Fruit fly (Drosophila melanogaster): ENCODE measurements around the gene CG31952.

CG31952 gene

dm6 chr2L:3416527-3417304, at the start of gene CG31952:
Gene CG31952, plus strand, starts transcription at chr2L:3416693.
- TF ChIP-seq CG8159 (tag; optimal IDR thresholded peaks at IDR 0.05) (peak; percentile 14), Pif1A (GFP tag; optimal IDR thresholded peaks at IDR 0.05) (peak; percentile 32), D1 (tag; optimal IDR thresholded peaks at IDR 0.05) (no peak)

dm6 chr2L:3368425-3368824, 48.1 kb upstream of the CG31952 start:
- TF ChIP-seq Pif1A (GFP tag; optimal IDR thresholded peaks at IDR 0.05) (no peak), CG12605 (GFP tag; IDR thresholded peaks at IDR 0.05) (no peak), CG9948 (tag; optimal IDR thresholded peaks at IDR 0.05) (no peak), EcR (GFP tag; optimal IDR thresholded peaks at IDR 0.05) (no peak), CG14655 (GFP tag; optimal IDR thresholded peaks at IDR 0.05) (no peak), D1 (tag; optimal IDR thresholded peaks at IDR 0.05) (no peak), CG4496 (GFP tag; IDR thresholded peaks at IDR 0.05) (no peak), CG8159 (tag; optimal IDR thresholded peaks at IDR 0.05) (no peak), CG32121 (GFP tag; IDR thresholded peaks at IDR 0.05) (no peak), rn (GFP tag; IDR thresholded peaks at IDR 0.05) (no peak), CG13204 (GFP tag; optimal IDR thresholded peaks at IDR 0.05) (no peak), Pif1B (GFP tag; optimal IDR thresholded peaks at IDR 0.05) (no peak), Ets98B (GFP tag; IDR thresholded peaks at IDR 0.05) (no peak), CG8301 (tag; optimal IDR thresholded peaks at IDR 0.05) (no peak), CG15710 (tag; optimal IDR thresholded peaks at IDR 0.05) (no peak), gl (tag; optimal IDR thresholded peaks at IDR 0.05) (no peak), CG34367 (tag; optimal IDR thresholded peaks at IDR 0.05) (no peak), CG17806 (tag; optimal IDR thresholded peaks at IDR 0.05) (no peak), fd96Ca (GFP tag; IDR thresholded peaks at IDR 0.05) (no peak), Snoo (tag; optimal IDR thresholded peaks at IDR 0.05) (no peak)

- TF ChIP-seq CG10348 (GFP tag; IDR thresholded peaks at IDR 0.05) (no peak), fd96Ca (GFP tag; IDR thresholded peaks at IDR 0.05) (no peak), CG9948 (tag; optimal IDR thresholded peaks at IDR 0.05) (no peak), CG32121 (GFP tag; IDR thresholded peaks at IDR 0.05) (no peak), CG14655 (GFP tag; optimal IDR thresholded peaks at IDR 0.05) (no peak), CG15710 (tag; optimal IDR thresholded peaks at IDR 0.05) (no peak), Snoo (tag; optimal IDR thresholded peaks at IDR 0.05) (no peak), Pif1A (GFP tag; optimal IDR thresholded peaks at IDR 0.05) (no peak), CG12605 (GFP tag; IDR thresholded peaks at IDR 0.05) (no peak), CG4496 (GFP tag; IDR thresholded peaks at IDR 0.05) (no peak), Pif1B (GFP tag; optimal IDR thresholded peaks at IDR 0.05) (no peak), Ets98B (GFP tag; IDR thresholded peaks at IDR 0.05) (no peak), CG13204 (GFP tag; optimal IDR thresholded peaks at IDR 0.05) (no peak), CG17806 (tag; optimal IDR thresholded peaks at IDR 0.05) (no peak), EcR (GFP tag; optimal IDR thresholded peaks at IDR 0.05) (no peak), CG34367 (tag; optimal IDR thresholded peaks at IDR 0.05) (no peak), rn (GFP tag; IDR thresholded peaks at IDR 0.05) (no peak), gl (tag; optimal IDR thresholded peaks at IDR 0.05) (no peak), CG8159 (tag; optimal IDR thresholded peaks at IDR 0.05) (no peak), D1 (tag; optimal IDR thresholded peaks at IDR 0.05) (no peak)
Measured at dm6 chr2L:3369083-3369653, 47.3 kb upstream of the CG31952 start.

dm6 chr2L:3369822-3370221, 46.7 kb upstream of the CG31952 start:
- peak; percentile 42 for TF ChIP-seq EcR (GFP tag; optimal IDR thresholded peaks at IDR 0.05)
- no peak for TF ChIP-seq CG14655 (GFP tag; optimal IDR thresholded peaks at IDR 0.05)

dm6 chr2L:3370920-3371319, 45.6 kb upstream of the CG31952 start:
- no peak for TF ChIP-seq EcR (GFP tag; optimal IDR thresholded peaks at IDR 0.05)
- no peak for TF ChIP-seq Snoo (tag; optimal IDR thresholded peaks at IDR 0.05)
- no peak for TF ChIP-seq Pif1B (GFP tag; optimal IDR thresholded peaks at IDR 0.05)
- TF ChIP-seq CG12605 (GFP tag; IDR thresholded peaks at IDR 0.05) = no peak
- TF ChIP-seq fd96Ca (GFP tag; IDR thresholded peaks at IDR 0.05) = no peak
- no peak for TF ChIP-seq CG15710 (tag; optimal IDR thresholded peaks at IDR 0.05)
- no peak for TF ChIP-seq D1 (tag; optimal IDR thresholded peaks at IDR 0.05)
- no peak for TF ChIP-seq Pif1A (GFP tag; optimal IDR thresholded peaks at IDR 0.05)
- TF ChIP-seq CG4496 (GFP tag; IDR thresholded peaks at IDR 0.05) = no peak
- TF ChIP-seq CG13204 (GFP tag; optimal IDR thresholded peaks at IDR 0.05) = no peak
- no peak for TF ChIP-seq CG34367 (tag; optimal IDR thresholded peaks at IDR 0.05)
- no peak for TF ChIP-seq gl (tag; optimal IDR thresholded peaks at IDR 0.05)
- no peak for TF ChIP-seq CG8159 (tag; optimal IDR thresholded peaks at IDR 0.05)
- TF ChIP-seq CG32121 (GFP tag; IDR thresholded peaks at IDR 0.05) = no peak
- no peak for TF ChIP-seq CG10348 (GFP tag; IDR thresholded peaks at IDR 0.05)
- no peak for TF ChIP-seq Ets98B (GFP tag; IDR thresholded peaks at IDR 0.05)
- no peak for TF ChIP-seq CG14655 (GFP tag; optimal IDR thresholded peaks at IDR 0.05)
- TF ChIP-seq CG8301 (tag; optimal IDR thresholded peaks at IDR 0.05) = no peak
- no peak for TF ChIP-seq CG9948 (tag; optimal IDR thresholded peaks at IDR 0.05)

- TF ChIP-seq fd96Ca (GFP tag; IDR thresholded peaks at IDR 0.05) (peak; percentile 77; the same call in 2 of the 3 replicates), D1 (tag; optimal IDR thresholded peaks at IDR 0.05) (no peak), Pif1B (GFP tag; optimal IDR thresholded peaks at IDR 0.05) (no peak), CG15710 (tag; optimal IDR thresholded peaks at IDR 0.05) (no peak), CG13204 (GFP tag; optimal IDR thresholded peaks at IDR 0.05) (no peak), CG32121 (GFP tag; IDR thresholded peaks at IDR 0.05) (peak; percentile 74), CG8301 (tag; optimal IDR thresholded peaks at IDR 0.05) (no peak), CG9948 (tag; optimal IDR thresholded peaks at IDR 0.05) (no peak), Snoo (tag; optimal IDR thresholded peaks at IDR 0.05) (no peak), CG14655 (GFP tag; optimal IDR thresholded peaks at IDR 0.05) (no peak), EcR (GFP tag; optimal IDR thresholded peaks at IDR 0.05) (peak; percentile 21), Ets98B (GFP tag; IDR thresholded peaks at IDR 0.05) (peak; percentile 71), CG8159 (tag; optimal IDR thresholded peaks at IDR 0.05) (peak; percentile 45), rn (GFP tag; IDR thresholded peaks at IDR 0.05) (no peak), CG34367 (tag; optimal IDR thresholded peaks at IDR 0.05) (no peak), Pif1A (GFP tag; optimal IDR thresholded peaks at IDR 0.05) (peak; percentile 43), CG4496 (GFP tag; IDR thresholded peaks at IDR 0.05) (peak; percentile 62; the same call in 2 of the 3 replicates), CG10348 (GFP tag; IDR thresholded peaks at IDR 0.05) (no peak), CG17806 (tag; optimal IDR thresholded peaks at IDR 0.05) (peak; percentile 4), gl (tag; optimal IDR thresholded peaks at IDR 0.05) (no peak), CG12605 (GFP tag; IDR thresholded peaks at IDR 0.05) (0 out of 2 replicates have a peak, but pooled peaks have one; percentile 58)
Measured at dm6 chr2L:3371340-3371739, 45.2 kb upstream of the CG31952 start.
